ENCODE assay signal across 5 fruit fly cellular contexts in the genomic region with DNA sequence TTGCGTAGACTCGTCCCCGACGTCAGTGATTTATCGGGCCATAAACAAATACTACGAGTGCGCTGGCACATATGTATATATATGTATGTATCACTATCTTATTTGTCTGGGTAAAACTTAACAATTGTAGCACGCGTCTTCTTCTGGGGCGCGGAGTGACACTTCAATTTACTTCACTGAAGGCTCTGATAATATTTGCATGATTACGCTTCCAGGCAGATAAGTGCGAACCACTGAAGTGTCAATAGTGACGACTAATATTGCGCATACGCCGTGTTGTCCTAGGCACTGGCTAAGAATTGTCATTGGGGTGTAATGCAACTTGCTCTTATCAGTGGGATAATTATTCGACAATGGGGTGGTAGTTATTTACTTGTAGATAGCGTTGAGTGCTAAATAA.
TF ChIP-seq lines count a peak whose summit lies in the region.

No protein-coding gene starts in this region.

- TF ChIP-seq CTCF in whole organism, embryonic (GFP tag; optimal IDR thresholded peaks at IDR 0.05; lab: Kevin White, UChicago): no peak

TF ChIP-seq in whole organism, adult, 20 proteins besides CTCF, POLR2A, EP300 and RAD21:
- TF ChIP-seq CG14711 (tag; optimal IDR thresholded peaks at IDR 0.05; lab: Kevin White, UChicago) (peak; percentile 21), ovo (GFP tag; optimal IDR thresholded peaks at IDR 0.05; lab: Kevin White, UChicago) (peak; percentile 13), CG7045 (GFP tag; optimal IDR thresholded peaks at IDR 0.05; lab: Kevin White, UChicago) (peak; percentile 30), CG33017 (tag; optimal IDR thresholded peaks at IDR 0.05; lab: Kevin White, UChicago) (no peak), cic (GFP tag; optimal IDR thresholded peaks at IDR 0.05; lab: Kevin White, UChicago) (peak; percentile 56), CG1620 (GFP tag; optimal IDR thresholded peaks at IDR 0.05; lab: Kevin White, UChicago) (no peak), Hr96 (GFP tag; optimal IDR thresholded peaks at IDR 0.05; lab: Kevin White, UChicago) (no peak), Crg-1 (GFP tag; optimal IDR thresholded peaks at IDR 0.05; lab: Kevin White, UChicago) (no peak), CG7101 (tag; optimal IDR thresholded peaks at IDR 0.05; lab: Kevin White, UChicago) (peak; percentile 14), CG11617 (GFP tag; optimal IDR thresholded peaks at IDR 0.05; lab: Kevin White, UChicago) (no peak), cnc (optimal IDR thresholded peaks at IDR 0.05; lab: Kevin White, UChicago) (no peak), tj (GFP tag; optimal IDR thresholded peaks at IDR 0.05; lab: Kevin White, UChicago) (no peak), pad (GFP tag; optimal IDR thresholded peaks at IDR 0.05; lab: Kevin White, UChicago) (no peak), CG5204 (GFP tag; optimal IDR thresholded peaks at IDR 0.05; lab: Kevin White, UChicago) (peak; percentile 27)

TF ChIP-seq in whole organism, embryonic, 481 proteins besides CTCF, POLR2A, EP300 and RAD21:
- TF ChIP-seq lab (GFP tag; optimal IDR thresholded peaks at IDR 0.05; lab: Kevin White, UChicago) (peak; percentile 11), CG7372 (GFP tag; IDR thresholded peaks at IDR 0.05; lab: Robert Waterston, UW) (peak; percentile 37; the same call in 1 of the 2 replicates), Sin3A (optimal IDR thresholded peaks at IDR 0.05; lab: Kevin White, UChicago) (no peak), Nf-YC (tag; optimal IDR thresholded peaks at IDR 0.05; lab: Kevin White, UChicago) (peak; percentile 3), Hmx (GFP tag; optimal IDR thresholded peaks at IDR 0.05; lab: Kevin White, UChicago) (no peak), CG17568 (GFP tag; optimal IDR thresholded peaks at IDR 0.05; lab: Kevin White, UChicago) (no peak), wek (GFP tag; optimal IDR thresholded peaks at IDR 0.05; lab: Kevin White, UChicago) (peak; percentile 4), Nf-YB (GFP tag; optimal IDR thresholded peaks at IDR 0.05; lab: Kevin White, UChicago) (peak; percentile 52), Dfd (GFP tag; optimal IDR thresholded peaks at IDR 0.05; lab: Kevin White, UChicago) (no peak), CG7745 (tag; optimal IDR thresholded peaks at IDR 0.05; lab: Kevin White, UChicago) (peak; percentile 13), NFAT (GFP tag; IDR thresholded peaks at IDR 0.05; lab: Robert Waterston, UW) (no peak), CG6813 (GFP tag; optimal IDR thresholded peaks at IDR 0.05; lab: Kevin White, UChicago) (peak; percentile 12), Six4 (GFP tag; optimal IDR thresholded peaks at IDR 0.05; lab: Kevin White, UChicago) (no peak), nom (GFP tag; optimal IDR thresholded peaks at IDR 0.05; lab: Kevin White, UChicago) (peak; percentile 48), Ets65A (GFP tag; lab: Kevin White, UChicago) (peak; percentile 1), cwo (GFP tag; optimal IDR thresholded peaks at IDR 0.05; lab: Kevin White, UChicago) (no peak), Asciz (GFP tag; optimal IDR thresholded peaks at IDR 0.05; lab: Kevin White, UChicago) (peak; percentile 5), CG15696 (tag; optimal IDR thresholded peaks at IDR 0.05; lab: Kevin White, UChicago) (peak; percentile 23), CG8765 (GFP tag; IDR thresholded peaks at IDR 0.05; lab: Robert Waterston, UW) (no peak)

TF ChIP-seq in whole organism, prepupa, 60 proteins besides CTCF, POLR2A, EP300 and RAD21 (continues in another document):
- TF ChIP-seq topi (GFP tag; optimal IDR thresholded peaks at IDR 0.05; lab: Kevin White, UChicago): peak; percentile 4
- peak; percentile 55 for TF ChIP-seq fkh (GFP tag; optimal IDR thresholded peaks at IDR 0.05; lab: Kevin White, UChicago)
- TF ChIP-seq vri (GFP tag; optimal IDR thresholded peaks at IDR 0.05; lab: Kevin White, UChicago): peak; percentile 1
- TF ChIP-seq fd59A (GFP tag; optimal IDR thresholded peaks at IDR 0.05; lab: Kevin White, UChicago): peak; percentile 23
- no peak for TF ChIP-seq dac (GFP tag; optimal IDR thresholded peaks at IDR 0.05; lab: Kevin White, UChicago)
- TF ChIP-seq Hr39 (GFP tag; optimal IDR thresholded peaks at IDR 0.05; lab: Kevin White, UChicago): no peak
- no peak for TF ChIP-seq Eip93F (GFP tag; optimal IDR thresholded peaks at IDR 0.05; lab: Kevin White, UChicago)
- TF ChIP-seq Eip75B (GFP tag; optimal IDR thresholded peaks at IDR 0.05; lab: Kevin White, UChicago): no peak
- TF ChIP-seq achi (GFP tag; optimal IDR thresholded peaks at IDR 0.05; lab: Kevin White, UChicago): no peak
- peak; percentile 35 for TF ChIP-seq svp (GFP tag; lab: Kevin White, UChicago)
- peak; percentile 8 for TF ChIP-seq CG6792 (GFP tag; optimal IDR thresholded peaks at IDR 0.05; lab: Kevin White, UChicago)
- TF ChIP-seq Sox102F (GFP tag; optimal IDR thresholded peaks at IDR 0.05; lab: Kevin White, UChicago): no peak
- TF ChIP-seq Hr4 (GFP tag; optimal IDR thresholded peaks at IDR 0.05; lab: Kevin White, UChicago): no peak
- peak; percentile 27 for TF ChIP-seq CG34406 (GFP tag; optimal IDR thresholded peaks at IDR 0.05; lab: Kevin White, UChicago)
- TF ChIP-seq acj6 (GFP tag; optimal IDR thresholded peaks at IDR 0.05; lab: Kevin White, UChicago): no peak
- peak; percentile 7 for TF ChIP-seq CG6854 (GFP tag; optimal IDR thresholded peaks at IDR 0.05; lab: Kevin White, UChicago)
- no peak for TF ChIP-seq CG10631 (GFP tag; optimal IDR thresholded peaks at IDR 0.05; lab: Kevin White, UChicago)
- peak; percentile 21 for TF ChIP-seq CG16779 (tag; optimal IDR thresholded peaks at IDR 0.05; lab: Kevin White, UChicago)
- TF ChIP-seq cyc (GFP tag; optimal IDR thresholded peaks at IDR 0.05; lab: Kevin White, UChicago): no peak
- TF ChIP-seq pdm3 (GFP tag; optimal IDR thresholded peaks at IDR 0.05; lab: Kevin White, UChicago): no peak

TF ChIP-seq in whole organism, pupa, 21 proteins besides CTCF, POLR2A, EP300 and RAD21:
- TF ChIP-seq CG12605 (GFP tag; IDR thresholded peaks at IDR 0.05; lab: Robert Waterston, UW) (no peak), CG14655 (GFP tag; optimal IDR thresholded peaks at IDR 0.05; lab: Kevin White, UChicago) (peak; percentile 26), Snoo (tag; optimal IDR thresholded peaks at IDR 0.05; lab: Kevin White, UChicago) (no peak), CG13204 (GFP tag; optimal IDR thresholded peaks at IDR 0.05; lab: Kevin White, UChicago) (no peak), CG9948 (tag; optimal IDR thresholded peaks at IDR 0.05; lab: Kevin White, UChicago) (no peak), CG15710 (tag; optimal IDR thresholded peaks at IDR 0.05; lab: Kevin White, UChicago) (peak; percentile 8), fd96Ca (GFP tag; IDR thresholded peaks at IDR 0.05; lab: Robert Waterston, UW) (0 out of 3 replicates have a peak, but pooled peaks have one; percentile 22), CG34367 (tag; optimal IDR thresholded peaks at IDR 0.05; lab: Kevin White, UChicago) (no peak), CG8159 (tag; optimal IDR thresholded peaks at IDR 0.05; lab: Kevin White, UChicago) (peak; percentile 38), CG4496 (GFP tag; IDR thresholded peaks at IDR 0.05; lab: Robert Waterston, UW) (peak; percentile 51; the same call in 1 of the 3 replicates), Pif1B (GFP tag; optimal IDR thresholded peaks at IDR 0.05; lab: Kevin White, UChicago) (peak; percentile 34), CG17806 (tag; optimal IDR thresholded peaks at IDR 0.05; lab: Kevin White, UChicago) (peak; percentile 3), Pif1A (GFP tag; optimal IDR thresholded peaks at IDR 0.05; lab: Kevin White, UChicago) (peak; percentile 54), gl (tag; optimal IDR thresholded peaks at IDR 0.05; lab: Kevin White, UChicago) (peak; percentile 60), D1 (tag; optimal IDR thresholded peaks at IDR 0.05; lab: Kevin White, UChicago) (no peak), CG32121 (GFP tag; IDR thresholded peaks at IDR 0.05; lab: Robert Waterston, UW) (no peak)

TF ChIP-seq in whole organism, wandering third instar larva, 38 proteins besides CTCF, POLR2A, EP300 and RAD21:
- TF ChIP-seq Dif (GFP tag; optimal IDR thresholded peaks at IDR 0.05; lab: Kevin White, UChicago; ENCODE audit: partially characterized antibody) (no peak), Hr78 (GFP tag; optimal IDR thresholded peaks at IDR 0.05; lab: Kevin White, UChicago) (no peak), ey (GFP tag; optimal IDR thresholded peaks at IDR 0.05; lab: Kevin White, UChicago) (no peak), N (GFP tag; optimal IDR thresholded peaks at IDR 0.05; lab: Kevin White, UChicago) (no peak), foxo (GFP tag; optimal IDR thresholded peaks at IDR 0.05; lab: Kevin White, UChicago) (no peak), h (GFP tag; optimal IDR thresholded peaks at IDR 0.05; lab: Kevin White, UChicago) (peak; percentile 13), usp (GFP tag; optimal IDR thresholded peaks at IDR 0.05; lab: Kevin White, UChicago) (no peak), Dfd (GFP tag; optimal IDR thresholded peaks at IDR 0.05; lab: Kevin White, UChicago) (no peak), pan (optimal IDR thresholded peaks at IDR 0.05; lab: Kevin White, UChicago) (no peak), rgr (GFP tag; optimal IDR thresholded peaks at IDR 0.05; lab: Kevin White, UChicago) (peak; percentile 4), GATAd (GFP tag; optimal IDR thresholded peaks at IDR 0.05; lab: Kevin White, UChicago) (no peak), HLH106 (tag; optimal IDR thresholded peaks at IDR 0.05; lab: Kevin White, UChicago) (no peak), tai (GFP tag; optimal IDR thresholded peaks at IDR 0.05; lab: Kevin White, UChicago) (no peak), CrebA (GFP tag; optimal IDR thresholded peaks at IDR 0.05; lab: Kevin White, UChicago; ENCODE audit: borderline replicate concordance) (no peak), Hnf4 (GFP tag; optimal IDR thresholded peaks at IDR 0.05; lab: Kevin White, UChicago) (no peak), Vsx2 (GFP tag; optimal IDR thresholded peaks at IDR 0.05; lab: Kevin White, UChicago; ENCODE audit: partially characterized antibody) (no peak)
